Worm (Caenorhabditis elegans) whole organism, late embryonic: ENCODE results near the gene F26F2.7.

Experiments used
- ama-1 ChIP-seq: fragments of 150-350 bp; optimal IDR thresholded peaks from 2 replicates; lab custom pipeline; 2014
- ceh-34 ChIP-seq: sonication (generic microtip); optimal IDR thresholded peaks from 2 replicates; lab custom pipeline; 2016; ENCODE audit warnings: mild to moderate bottlenecking, missing genetic modification characterization, missing compliant biosample characterization
- dve-1 ChIP-seq: sonication (generic microtip); optimal IDR thresholded peaks from 2 replicates; lab custom pipeline; 2017; ENCODE audit warnings: antibody characterized with exemption, mild to moderate bottlenecking, missing genetic modification characterization, missing compliant biosample characterization
- ets-4 ChIP-seq: sonication (generic microtip); optimal IDR thresholded peaks from 2 replicates; lab custom pipeline; 2016; ENCODE audit warnings: missing genetic modification characterization, missing compliant biosample characterization
- fkh-10 ChIP-seq: fragments of 150-350 bp; optimal IDR thresholded peaks from 2 replicates; lab custom pipeline; 2014; ENCODE audit warnings: missing biosample characterization, missing genetic modification reagents, missing genetic modification characterization
- hlh-30 ChIP-seq: sonication (generic microtip); optimal IDR thresholded peaks from 2 replicates; lab custom pipeline; 2017; ENCODE audit warnings: antibody characterized with exemption, missing genetic modification characterization, missing compliant biosample characterization; ENCODE audit not compliant: insufficient read depth
- nfya-1 ChIP-seq: sonication (generic microtip); optimal IDR thresholded peaks from 2 replicates; lab custom pipeline; 2017; ENCODE audit warnings: missing genetic modification characterization, mild to moderate bottlenecking, missing compliant biosample characterization, antibody characterized with exemption, moderate library complexity
- nhr-11 ChIP-seq: fragments of 150-350 bp; optimal IDR thresholded peaks from 2 replicates; lab custom pipeline; 2014; ENCODE audit warnings: missing biosample characterization, missing genetic modification characterization
- odd-2 ChIP-seq: sonication (generic microtip); optimal IDR thresholded peaks from 2 replicates; lab custom pipeline; 2017; ENCODE audit warnings: antibody characterized with exemption, mild to moderate bottlenecking, missing genetic modification characterization, missing compliant biosample characterization
- tbx-2 ChIP-seq: sonication (generic microtip); optimal IDR thresholded peaks from 2 replicates; lab custom pipeline; 2016; ENCODE audit warnings: missing genetic modification characterization, missing compliant biosample characterization
- ztf-16 ChIP-seq: sonication (generic microtip); optimal IDR thresholded peaks from 2 replicates; lab custom pipeline; 2017; ENCODE audit warnings: missing genetic modification characterization, missing compliant biosample characterization

ce11 chrV:20544610-20545009 is 36.2 kb upstream of the F26F2.7 start:
- TF ChIP-seq odd-2 (tag; lab: Kevin White, UChicago) (no peak), fkh-10 (GFP tag; lab: Kevin White, UChicago) (no peak), dve-1 (tag; lab: Kevin White, UChicago) (no peak), ceh-34 (tag; lab: Kevin White, UChicago) (no peak), hlh-30 (no peak), ztf-16 (tag; lab: Kevin White, UChicago) (no peak), nfya-1 (tag; lab: Kevin White, UChicago) (no peak), nhr-11 (tag; lab: Kevin White, UChicago) (no peak), ets-4 (tag; lab: Kevin White, UChicago) (no peak), ama-1 (lab: Kevin White, UChicago) (no peak), tbx-2 (no peak)
